Worm (Caenorhabditis elegans) whole organism, midembryonic: ENCODE results near the gene ZC266.1.

Experiments
- T22C8.4 ChIP-seq: fragments of 200-800 bp; sonication (Bioruptor generic); IDR thresholded peaks from 2 replicates; pipeline ENCODE4 v1.3.6; 2022; ENCODE audit warnings: missing genetic modification characterization, missing compliant biosample characterization
- cog-1 ChIP-seq: sonication (generic microtip); optimal IDR thresholded peaks from 2 replicates; lab custom pipeline; 2016; ENCODE audit warnings: missing genetic modification characterization, missing compliant biosample characterization
- flt-1 ChIP-seq: fragments of 200-800 bp; sonication (Bioruptor generic); IDR thresholded peaks from 2 replicates; pipeline ENCODE4 v1.3.6; 2022; ENCODE audit warnings: missing genetic modification characterization, missing compliant biosample characterization
- klf-2 ChIP-seq: fragments of 200-800 bp; sonication (Bioruptor generic); conservative IDR thresholded peaks from 2 replicates; pipeline ENCODE4 v1.3.6; 2022; ENCODE audit warnings: missing genetic modification reagents, missing genetic modification characterization, missing compliant biosample characterization
- med-1 ChIP-seq: sonication (generic microtip); optimal IDR thresholded peaks from 2 replicates; lab custom pipeline; 2017; ENCODE audit warnings: missing genetic modification characterization, mild to moderate bottlenecking, missing compliant biosample characterization, antibody characterized with exemption, missing genetic modification reagents; ENCODE audit not compliant: insufficient read depth
- ref-1 ChIP-seq: fragments of 200-800 bp; sonication (Bioruptor generic); conservative IDR thresholded peaks from 2 replicates; pipeline ENCODE4 v1.3.6; 2022; ENCODE audit warnings: missing genetic modification reagents, missing genetic modification characterization, missing compliant biosample characterization
- tab-1 ChIP-seq: fragments of 200-800 bp; sonication (Bioruptor generic); IDR thresholded peaks from 2 replicates; pipeline ENCODE4 v1.3.6; 2022; ENCODE audit warnings: missing genetic modification characterization, missing compliant biosample characterization
- ztf-23 ChIP-seq: fragments of 200-800 bp; sonication (Bioruptor generic); IDR thresholded peaks from 2 replicates; pipeline ENCODE4 v1.3.6; 2022; ENCODE audit warnings: missing genetic modification reagents, missing genetic modification characterization, missing compliant biosample characterization
- ztf-29 ChIP-seq: fragments of 200-800 bp; sonication (Bioruptor generic); IDR thresholded peaks from 2 replicates; pipeline ENCODE4 v1.3.6; 2022; ENCODE audit warnings: missing genetic modification reagents, missing genetic modification characterization, missing compliant biosample characterization

The ZC266.1 gene

DNA sequence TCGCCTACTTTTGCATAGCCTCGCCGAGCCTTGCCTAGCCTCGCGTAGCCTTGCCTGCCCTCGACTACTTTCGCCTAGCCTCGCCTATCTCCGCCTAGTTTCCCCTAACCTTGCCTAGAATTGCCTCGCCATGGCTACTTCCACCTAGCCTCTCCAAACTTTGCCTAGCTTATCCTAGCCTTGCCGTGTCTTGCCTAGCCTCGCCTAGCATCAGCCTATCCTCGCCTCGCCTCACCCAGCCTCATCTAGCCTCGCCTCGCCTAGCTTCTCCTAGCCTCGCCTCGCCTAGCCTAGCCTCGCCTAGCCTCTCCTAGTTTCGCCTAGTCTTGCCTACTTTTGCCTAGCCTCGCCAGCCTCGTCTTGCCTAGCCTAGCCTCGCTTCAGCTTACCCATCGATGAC, 33.0 kb downstream of the ZC266.1 start:
- TF ChIP-seq ztf-29 (GFP tag; lab: Robert Waterston, UW) (no peak), ztf-23 (no peak), klf-2 (no peak), T22C8.4 (GFP tag; lab: Robert Waterston, UW) (no peak), flt-1 (GFP tag; lab: Robert Waterston, UW) (no peak), cog-1 (tag; lab: Kevin White, UChicago) (no peak), tab-1 (GFP tag; lab: Robert Waterston, UW) (no peak), ref-1 (GFP tag; lab: Robert Waterston, UW) (no peak), med-1 (no peak)

- no peak for TF ChIP-seq cog-1 (tag; lab: Kevin White, UChicago)
- TF ChIP-seq tab-1 (GFP tag; lab: Robert Waterston, UW), result no peak
- TF ChIP-seq ref-1 (GFP tag; lab: Robert Waterston, UW), result no peak
- TF ChIP-seq klf-2, result no peak
- TF ChIP-seq flt-1 (GFP tag; lab: Robert Waterston, UW), result no peak
- TF ChIP-seq med-1, result no peak
- TF ChIP-seq T22C8.4 (GFP tag; lab: Robert Waterston, UW), result no peak
- no peak for TF ChIP-seq ztf-23
These were observed 34.4 kb downstream of the ZC266.1 start, which contains the start of gene srx-73 for ce11 chrV:4665651-4666050. TSS of gene srx-73 (minus strand) at chrV:4665751.

DNA sequence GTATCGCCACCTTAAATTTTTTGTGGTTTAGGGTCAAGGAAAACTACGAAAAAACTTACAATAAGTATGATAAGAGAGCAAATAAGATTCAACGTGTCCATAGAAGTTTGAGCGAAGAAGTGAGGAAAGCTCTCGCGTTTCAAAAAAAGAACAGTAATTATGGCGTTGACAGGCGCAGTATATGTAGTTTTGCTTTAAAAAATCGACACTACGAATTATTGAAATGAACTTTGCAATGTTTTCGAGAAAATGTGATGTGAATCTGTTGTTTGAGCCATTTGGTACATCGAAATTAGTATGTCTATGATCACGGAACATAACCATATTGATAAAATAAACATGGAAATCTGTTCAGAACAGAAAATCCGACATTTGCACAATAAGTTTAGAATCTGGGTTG, 37.7 kb downstream of the ZC266.1 start, which contains the start of gene srx-74:
srx-74 (minus strand) TSS at position 101 of the 400 bp plus-strand sequence.
- TF ChIP-seq flt-1 (GFP tag; lab: Robert Waterston, UW) (no peak), cog-1 (tag; lab: Kevin White, UChicago) (no peak), ref-1 (GFP tag; lab: Robert Waterston, UW) (no peak), T22C8.4 (GFP tag; lab: Robert Waterston, UW) (no peak), med-1 (no peak), klf-2 (no peak), ztf-23 (no peak), ztf-29 (GFP tag; lab: Robert Waterston, UW) (no peak), tab-1 (GFP tag; lab: Robert Waterston, UW) (no peak)

- no peak for TF ChIP-seq med-1
- TF ChIP-seq cog-1 (tag; lab: Kevin White, UChicago), result no peak
- no peak for TF ChIP-seq ztf-23
- no peak for TF ChIP-seq ref-1 (GFP tag; lab: Robert Waterston, UW)
- no peak for TF ChIP-seq ztf-29 (GFP tag; lab: Robert Waterston, UW)
These were observed 44.9 kb downstream of the ZC266.1 start, which contains the start of gene F41F3.9 for ce11 chrV:4655175-4655574. TSS of gene F41F3.9 (plus strand) at chrV:4655475.

- no peak for TF ChIP-seq ztf-29 (GFP tag; lab: Robert Waterston, UW)
- no peak for TF ChIP-seq flt-1 (GFP tag; lab: Robert Waterston, UW)
- TF ChIP-seq klf-2, result no peak
- no peak for TF ChIP-seq tab-1 (GFP tag; lab: Robert Waterston, UW)
- no peak for TF ChIP-seq T22C8.4 (GFP tag; lab: Robert Waterston, UW)
- TF ChIP-seq ztf-23, result no peak
- TF ChIP-seq ref-1 (GFP tag; lab: Robert Waterston, UW), result no peak
- no peak for TF ChIP-seq med-1
- TF ChIP-seq cog-1 (tag; lab: Kevin White, UChicago), result no peak
These were observed 46.1 kb downstream of the ZC266.1 start, which contains the start of the genes col-139 and F41F3.1 for ce11 chrV:4653871-4654605. TSS of gene col-139 (minus strand) at chrV:4653971. TSS of gene F41F3.1 (plus strand) at chrV:4654555.

DNA sequence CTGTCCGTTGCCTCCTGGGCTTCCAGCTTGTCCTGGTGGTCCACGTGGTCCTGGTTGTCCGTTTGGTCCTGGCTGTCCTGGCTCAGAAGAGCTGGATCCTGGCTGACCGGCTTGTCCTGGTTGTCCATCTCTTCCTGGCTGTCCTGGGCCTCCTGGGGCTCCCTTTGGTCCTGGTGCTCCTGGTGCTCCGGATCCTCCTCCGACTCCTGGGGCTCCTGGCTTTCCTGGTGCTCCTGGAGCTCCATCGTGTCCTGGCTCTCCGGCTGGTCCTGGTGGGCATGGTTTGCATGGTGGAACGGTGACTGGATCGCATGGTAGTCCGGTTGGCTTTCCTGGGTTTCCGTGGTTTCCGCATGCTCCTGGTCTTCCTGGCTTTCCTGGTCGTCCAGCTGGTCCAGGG, 47.0 kb downstream of the ZC266.1 start:
- TF ChIP-seq ztf-29 (GFP tag; lab: Robert Waterston, UW) (no peak), med-1 (no peak), cog-1 (tag; lab: Kevin White, UChicago) (no peak), flt-1 (GFP tag; lab: Robert Waterston, UW) (no peak), ref-1 (GFP tag; lab: Robert Waterston, UW) (no peak), T22C8.4 (GFP tag; lab: Robert Waterston, UW) (no peak), klf-2 (no peak), tab-1 (GFP tag; lab: Robert Waterston, UW) (no peak), ztf-23 (no peak)

DNA sequence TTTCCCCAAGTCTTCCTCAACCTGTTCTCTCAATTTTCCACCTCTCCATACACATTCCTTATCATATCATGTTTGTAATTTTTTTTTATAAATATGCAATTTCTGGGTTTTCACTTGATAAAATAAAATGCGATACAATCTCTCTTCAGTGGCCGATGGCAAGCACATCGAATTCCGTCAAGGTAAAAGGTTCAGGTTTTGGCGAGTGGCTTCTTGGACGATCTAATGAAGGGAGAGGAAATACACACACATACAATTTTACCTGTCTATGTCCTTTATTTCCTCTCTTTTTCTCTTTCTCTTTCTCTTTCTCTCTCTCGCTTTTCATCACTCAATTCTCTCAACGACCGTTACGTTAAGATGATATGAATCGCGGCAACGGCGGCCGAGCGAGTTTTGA, 48.6 kb downstream of the ZC266.1 start:
- TF ChIP-seq ztf-23, result no peak
- TF ChIP-seq ref-1 (GFP tag; lab: Robert Waterston, UW), result no peak
- no peak for TF ChIP-seq T22C8.4 (GFP tag; lab: Robert Waterston, UW)
- no peak for TF ChIP-seq klf-2
- no peak for TF ChIP-seq ztf-29 (GFP tag; lab: Robert Waterston, UW)
- TF ChIP-seq tab-1 (GFP tag; lab: Robert Waterston, UW), result no peak
- no peak for TF ChIP-seq cog-1 (tag; lab: Kevin White, UChicago)
- TF ChIP-seq flt-1 (GFP tag; lab: Robert Waterston, UW), result no peak
- no peak for TF ChIP-seq med-1

DNA sequence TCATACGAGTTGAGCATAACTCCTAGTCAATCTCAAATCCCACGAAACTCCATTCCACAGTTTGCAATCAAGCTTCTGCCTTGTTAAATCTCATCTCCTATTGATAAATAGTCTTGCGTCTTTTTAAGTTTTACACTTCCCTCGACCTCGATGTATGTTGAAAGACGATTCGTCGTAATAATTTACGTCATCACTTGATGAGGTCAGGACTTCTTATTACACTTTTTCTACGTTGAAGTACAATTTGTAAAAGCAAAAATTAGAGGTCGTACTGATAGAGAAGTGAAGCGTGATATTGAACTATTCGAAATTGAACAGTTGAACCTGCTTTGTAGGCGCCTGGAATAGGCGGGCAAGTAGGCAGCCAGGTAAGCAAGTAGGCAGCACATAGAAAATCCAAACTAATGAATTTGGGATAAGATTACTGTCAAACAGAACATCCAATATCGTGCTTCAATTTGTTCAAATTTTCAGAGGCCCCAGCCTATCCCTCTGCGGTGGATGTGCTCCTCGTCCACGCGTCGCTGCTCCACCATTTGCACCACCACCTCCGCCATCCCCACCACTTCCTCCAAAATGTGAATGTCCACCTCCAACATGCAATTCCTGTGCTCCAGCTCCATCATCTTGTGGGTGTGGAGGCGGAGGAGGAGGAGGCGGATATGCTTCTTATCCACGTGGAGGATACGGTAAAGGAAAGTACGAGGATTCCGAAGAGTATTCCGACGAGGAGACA, 50.3 kb downstream of the ZC266.1 start:
- TF ChIP-seq ref-1 (GFP tag; lab: Robert Waterston, UW) (no peak), flt-1 (GFP tag; lab: Robert Waterston, UW) (no peak), klf-2 (no peak), med-1 (no peak), tab-1 (GFP tag; lab: Robert Waterston, UW) (no peak), T22C8.4 (GFP tag; lab: Robert Waterston, UW) (no peak), ztf-23 (no peak), ztf-29 (GFP tag; lab: Robert Waterston, UW) (no peak), cog-1 (tag; lab: Kevin White, UChicago) (no peak)

- TF ChIP-seq tab-1 (GFP tag; lab: Robert Waterston, UW), result no peak
- no peak for TF ChIP-seq cog-1 (tag; lab: Kevin White, UChicago)
- no peak for TF ChIP-seq med-1
- no peak for TF ChIP-seq ztf-29 (GFP tag; lab: Robert Waterston, UW)
- no peak for TF ChIP-seq flt-1 (GFP tag; lab: Robert Waterston, UW)
- no peak for TF ChIP-seq T22C8.4 (GFP tag; lab: Robert Waterston, UW)
- no peak for TF ChIP-seq klf-2
- TF ChIP-seq ztf-23, result no peak
- TF ChIP-seq ref-1 (GFP tag; lab: Robert Waterston, UW), result no peak
These were observed 51.6 kb downstream of the ZC266.1 start, which contains the start of gene F41F3.8 for ce11 chrV:4648527-4648926. TSS of gene F41F3.8 (plus strand) at chrV:4648827.
